Worm (Caenorhabditis elegans) whole organism, young adult: ENCODE measurements around the gene Y57A10A.31.

ENCODE experiments used
- D2030.7 ChIP-seq: fragments of 200-800 bp; sonication (Bioruptor generic); IDR thresholded peaks from 2 replicates; pipeline ENCODE4 v1.3.6; 2022; ENCODE audit warnings: missing genetic modification reagents, missing genetic modification characterization, missing compliant biosample characterization
- F10E7.11 ChIP-seq: sonication (generic microtip); optimal IDR thresholded peaks from 2 replicates; lab custom pipeline; 2017; ENCODE audit warnings: mild to moderate bottlenecking, missing genetic modification characterization, moderate library complexity, missing compliant biosample characterization
- F22D6.2 ChIP-seq: sonication (generic microtip); optimal IDR thresholded peaks from 2 replicates; lab custom pipeline; 2016; ENCODE audit warnings: mild to moderate bottlenecking, missing genetic modification characterization, missing compliant biosample characterization
- F33H1.4 ChIP-seq: fragments of 200-800 bp; sonication (Bioruptor generic); IDR thresholded peaks from 2 replicates; pipeline ENCODE4 v1.3.6; 2022; ENCODE audit warnings: missing genetic modification reagents, missing genetic modification characterization, missing compliant biosample characterization
- F39B2.1 ChIP-seq: fragments of 200-800 bp; sonication (Bioruptor generic); IDR thresholded peaks from 2 replicates; pipeline ENCODE4 v1.3.6; 2022; ENCODE audit warnings: missing genetic modification reagents, missing genetic modification characterization, missing compliant biosample characterization
- T26A5.8 ChIP-seq: sonication (generic microtip); optimal IDR thresholded peaks from 2 replicates; lab custom pipeline; 2016; ENCODE audit warnings: missing genetic modification characterization, missing compliant biosample characterization
- Y53G8AR.9 ChIP-seq: fragments of 200-800 bp; sonication (Bioruptor generic); conservative IDR thresholded peaks from 2 replicates; pipeline ENCODE4 v1.3.6; 2022; ENCODE audit warnings: missing genetic modification reagents, missing genetic modification characterization, missing compliant biosample characterization
- Y79H2A.3 ChIP-seq: fragments of 200-800 bp; sonication (Bioruptor generic); conservative IDR thresholded peaks from 2 replicates; pipeline ENCODE4 v1.3.6; 2022; ENCODE audit warnings: missing genetic modification reagents, missing genetic modification characterization, missing compliant biosample characterization
- Y95B8A.8 ChIP-seq: fragments of 200-800 bp; sonication (Bioruptor generic); IDR thresholded peaks from 2 replicates; pipeline ENCODE4 v1.3.6; 2022; ENCODE audit warnings: missing genetic modification reagents, missing genetic modification characterization, missing compliant biosample characterization
- ZK185.1 ChIP-seq: sonication (generic microtip); optimal IDR thresholded peaks from 2 replicates; lab custom pipeline; 2016; ENCODE audit warnings: mild to moderate bottlenecking, missing genetic modification characterization, missing compliant biosample characterization; ENCODE audit not compliant: poor library complexity, severe bottlenecking
- aptf-3 ChIP-seq: fragments of 200-800 bp; sonication (Bioruptor generic); IDR thresholded peaks from 2 replicates; pipeline ENCODE4 v1.3.6; 2022; ENCODE audit warnings: missing genetic modification characterization, missing compliant biosample characterization
- atf-7 ChIP-seq: sonication (generic microtip); optimal IDR thresholded peaks from 2 replicates; lab custom pipeline; 2017; ENCODE audit warnings: mild to moderate bottlenecking, missing genetic modification characterization, missing compliant biosample characterization
- attf-5 ChIP-seq: fragments of 200-800 bp; sonication (Bioruptor generic); optimal IDR thresholded peaks from 2 replicates; lab custom pipeline; 2018; ENCODE audit warnings: mild to moderate bottlenecking, missing genetic modification characterization, missing compliant biosample characterization
- ccch-3 ChIP-seq: fragments of 200-800 bp; sonication (Bioruptor generic); optimal IDR thresholded peaks from 2 replicates; lab custom pipeline; 2018; ENCODE audit warnings: mild to moderate bottlenecking, missing genetic modification characterization, missing compliant biosample characterization
- ceh-100 ChIP-seq: fragments of 200-800 bp; sonication (Bioruptor generic); IDR thresholded peaks from 2 replicates; pipeline ENCODE4 v1.3.6; 2022; ENCODE audit warnings: missing genetic modification reagents, missing genetic modification characterization, missing compliant biosample characterization
- chd-7 ChIP-seq: sonication (generic microtip); optimal IDR thresholded peaks from 2 replicates; lab custom pipeline; 2016; ENCODE audit warnings: mild to moderate bottlenecking, missing genetic modification characterization, moderate library complexity, missing compliant biosample characterization
- die-1 ChIP-seq: sonication (generic microtip); optimal IDR thresholded peaks from 2 replicates; lab custom pipeline; 2016; ENCODE audit warnings: missing genotype, mild to moderate bottlenecking, missing genetic modification characterization, missing compliant biosample characterization
- dox-1 ChIP-seq: fragments of 200-800 bp; sonication (Bioruptor generic); IDR thresholded peaks from 2 replicates; pipeline ENCODE4 v1.3.6; 2022; ENCODE audit warnings: missing genetic modification reagents, missing genetic modification characterization, missing compliant biosample characterization
- fkh-3 ChIP-seq: sonication (generic microtip); optimal IDR thresholded peaks from 2 replicates; lab custom pipeline; 2016; ENCODE audit warnings: mild to moderate bottlenecking, missing genetic modification characterization, missing compliant biosample characterization
- hmg-1.2 ChIP-seq: fragments of 200-800 bp; sonication (Bioruptor generic); IDR thresholded peaks from 2 replicates; pipeline ENCODE4 v1.3.6; 2022; ENCODE audit warnings: missing genetic modification reagents, missing genetic modification characterization, missing compliant biosample characterization
- hmg-20 ChIP-seq: fragments of 200-800 bp; sonication (Bioruptor generic); IDR thresholded peaks from 2 replicates; pipeline ENCODE4 v1.3.6; 2022; ENCODE audit warnings: missing genetic modification reagents, missing genetic modification characterization, missing compliant biosample characterization
- lag-1 ChIP-seq: fragments of 200-800 bp; sonication (Bioruptor generic); IDR thresholded peaks from 2 replicates; pipeline ENCODE4 v1.3.6; 2022; ENCODE audit warnings: missing genetic modification reagents, missing genetic modification characterization, missing compliant biosample characterization
- let-526 ChIP-seq: fragments of 200-800 bp; sonication (Bioruptor generic); IDR thresholded peaks from 2 replicates; pipeline ENCODE4 v1.3.6; 2022; ENCODE audit warnings: missing genetic modification reagents, missing genetic modification characterization, missing compliant biosample characterization
- lin-26 ChIP-seq: fragments of 200-800 bp; sonication (Bioruptor generic); IDR thresholded peaks from 2 replicates; pipeline ENCODE4 v1.3.6; 2022; ENCODE audit warnings: missing genetic modification reagents, missing genetic modification characterization, missing compliant biosample characterization
- lin-54 ChIP-seq: fragments of 200-800 bp; sonication (Bioruptor generic); optimal IDR thresholded peaks from 2 replicates; lab custom pipeline; 2018; ENCODE audit warnings: mild to moderate bottlenecking, missing genetic modification characterization, missing compliant biosample characterization
- lir-1 ChIP-seq: fragments of 200-800 bp; sonication (Bioruptor generic); conservative IDR thresholded peaks from 2 replicates; pipeline ENCODE4 v1.3.6; 2022; ENCODE audit warnings: missing genetic modification reagents, missing genetic modification characterization, missing compliant biosample characterization
- madf-3 ChIP-seq: fragments of 200-800 bp; sonication (Bioruptor generic); IDR thresholded peaks from 2 replicates; pipeline ENCODE4 v1.3.6; 2022; ENCODE audit warnings: missing genetic modification reagents, missing genetic modification characterization, missing compliant biosample characterization
- mel-28 ChIP-seq: sonication (generic microtip); optimal IDR thresholded peaks from 2 replicates; lab custom pipeline; 2016; ENCODE audit warnings: borderline replicate concordance, mild to moderate bottlenecking, missing genetic modification characterization, missing compliant biosample characterization
- mxl-1 ChIP-seq: sonication (generic microtip); optimal IDR thresholded peaks from 2 replicates; lab custom pipeline; 2016; ENCODE audit warnings: missing genetic modification characterization, missing compliant biosample characterization
- nhr-179 ChIP-seq: sonication (generic microtip); optimal IDR thresholded peaks from 2 replicates; lab custom pipeline; 2016; ENCODE audit warnings: mild to moderate bottlenecking, missing genetic modification characterization, missing compliant biosample characterization
- nhr-80 ChIP-seq: sonication (generic microtip); optimal IDR thresholded peaks from 2 replicates; lab custom pipeline; 2016; ENCODE audit warnings: missing genetic modification characterization, missing compliant biosample characterization
- nhr-90 ChIP-seq: sonication (generic microtip); optimal IDR thresholded peaks from 2 replicates; lab custom pipeline; 2016; ENCODE audit warnings: missing genotype, mild to moderate bottlenecking, missing genetic modification characterization, missing compliant biosample characterization
- pbrm-1 ChIP-seq: fragments of 200-800 bp; sonication (Bioruptor generic); IDR thresholded peaks from 2 replicates; pipeline ENCODE4 v1.3.6; 2022; ENCODE audit warnings: missing genetic modification reagents, missing genetic modification characterization, missing compliant biosample characterization
- pha-4 ChIP-seq: fragments of 150-350 bp; sonication (generic microtip); optimal IDR thresholded peaks from 2 replicates; lab custom pipeline; 2014; ENCODE audit warnings: missing biosample characterization, missing genetic modification reagents, missing genetic modification characterization
- rcor-1 ChIP-seq: fragments of 200-800 bp; sonication (Bioruptor generic); IDR thresholded peaks from 2 replicates; pipeline ENCODE4 v1.3.6; 2022; ENCODE audit warnings: missing genetic modification reagents, missing genetic modification characterization, missing compliant biosample characterization
- rpc-1 ChIP-seq, 2 experiments: fragments of 150-350 bp in 1 of 2; sonication (generic microtip) in 1 of 2; optimal IDR thresholded peaks; 2 replicates each; lab custom pipeline; 2014 to 2018; ENCODE audit warnings: missing biosample characterization in 1 of 2, missing genetic modification characterization in 1 of 2, missing genetic modification reagents in 1 of 2, missing genotype in 1 of 2
- sea-2 ChIP-seq: fragments of 200-800 bp; sonication (Bioruptor generic); IDR thresholded peaks from 2 replicates; pipeline ENCODE4 v1.3.6; 2022; ENCODE audit warnings: missing genetic modification characterization, missing compliant biosample characterization
- tlf-1 ChIP-seq: fragments of 200-800 bp; sonication (Bioruptor generic); optimal IDR thresholded peaks from 2 replicates; lab custom pipeline; 2018; ENCODE audit warnings: mild to moderate bottlenecking, missing genetic modification characterization, missing compliant biosample characterization
- unc-130 ChIP-seq: sonication (generic microtip); optimal IDR thresholded peaks from 2 replicates; lab custom pipeline; 2016; ENCODE audit warnings: missing genetic modification reagents, missing genetic modification characterization, missing compliant biosample characterization
- unc-62 ChIP-seq: fragments of 150-350 bp; optimal IDR thresholded peaks from 2 replicates; lab custom pipeline; 2014; ENCODE audit warnings: missing biosample characterization, missing genetic modification reagents, missing genetic modification characterization
- xnd-1 ChIP-seq: sonication (generic microtip); optimal IDR thresholded peaks from 2 replicates; lab custom pipeline; 2016; ENCODE audit warnings: missing genotype, missing genetic modification reagents, missing genetic modification characterization, missing compliant biosample characterization

Gene Y57A10A.31

DNA sequence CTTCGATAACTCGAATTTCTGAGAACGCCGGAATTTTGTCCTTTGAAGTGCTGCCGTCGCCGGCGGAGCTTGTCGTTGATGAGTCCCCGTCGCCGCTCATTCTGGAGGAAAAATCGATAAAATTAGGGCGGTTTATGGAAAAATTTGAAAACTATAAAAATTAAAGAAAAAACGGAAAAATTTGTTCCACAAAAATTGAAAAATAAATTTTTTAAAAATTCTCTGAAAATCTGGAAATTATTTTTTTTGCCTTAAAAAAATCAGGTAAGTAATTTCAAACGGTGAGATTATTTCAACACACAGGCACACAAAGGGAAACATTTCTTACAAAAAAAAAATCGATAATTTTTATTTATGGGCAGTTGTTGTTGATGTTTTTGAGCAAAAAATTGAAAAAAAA lies 32.7 kb upstream of the Y57A10A.31 start, which contains the start of gene parn-2:
Gene parn-2 (minus strand): TSS at position 101 of the 400 bp plus-strand sequence.
- no peak for TF ChIP-seq atf-7 (tag; lab: Kevin White, UChicago)
- no peak for TF ChIP-seq fkh-3 (tag; lab: Kevin White, UChicago)
- TF ChIP-seq T26A5.8 (tag; lab: Kevin White, UChicago) = no peak
- no peak for TF ChIP-seq pbrm-1 (GFP tag; lab: Robert Waterston, UW)
- TF ChIP-seq nhr-80 (tag; lab: Kevin White, UChicago) = no peak
- TF ChIP-seq F33H1.4 (GFP tag; lab: Robert Waterston, UW) = no peak
- no peak for TF ChIP-seq lin-54 (GFP tag; lab: Kevin White, UChicago)
- no peak for TF ChIP-seq F39B2.1 (GFP tag; lab: Robert Waterston, UW)
- no peak for TF ChIP-seq Y95B8A.8 (GFP tag; lab: Robert Waterston, UW)
- TF ChIP-seq tlf-1 = no peak
- no peak for TF ChIP-seq lir-1 (GFP tag; lab: Robert Waterston, UW)
- TF ChIP-seq lag-1 (GFP tag; lab: Robert Waterston, UW) = no peak
- TF ChIP-seq mxl-1 (tag; lab: Kevin White, UChicago) = no peak
- TF ChIP-seq rcor-1 (GFP tag; lab: Robert Waterston, UW) = no peak
- TF ChIP-seq xnd-1 (tag; lab: Kevin White, UChicago) = no peak
- TF ChIP-seq ccch-3 = no peak
- TF ChIP-seq pha-4 (tag; lab: Kevin White, UChicago) = no peak
- TF ChIP-seq dox-1 = no peak
- TF ChIP-seq hmg-20 = no peak

ce11 chrII:12257095-12257494 lies 32.1 kb upstream of the Y57A10A.31 start:
- TF ChIP-seq F33H1.4 (GFP tag; lab: Robert Waterston, UW) (no peak), T26A5.8 (tag; lab: Kevin White, UChicago) (no peak), ceh-100 (GFP tag; lab: Robert Waterston, UW) (no peak), mxl-1 (tag; lab: Kevin White, UChicago) (no peak), nhr-90 (tag; lab: Kevin White, UChicago) (no peak), F39B2.1 (GFP tag; lab: Robert Waterston, UW) (no peak), pbrm-1 (GFP tag; lab: Robert Waterston, UW) (no peak), Y79H2A.3 (GFP tag; lab: Robert Waterston, UW) (no peak), let-526 (GFP tag; lab: Robert Waterston, UW) (no peak), attf-5 (no peak), F22D6.2 (tag; lab: Kevin White, UChicago) (no peak), hmg-1.2 (GFP tag; lab: Robert Waterston, UW) (no peak), lin-26 (GFP tag; lab: Robert Waterston, UW) (no peak), sea-2 (GFP tag; lab: Robert Waterston, UW) (no peak), unc-130 (GFP tag; lab: Kevin White, UChicago) (no peak), F10E7.11 (no peak), ccch-3 (no peak)
- TF ChIP-seq, all 124 proteins: peak for 0

- no peak for TF ChIP-seq unc-62 (GFP tag; lab: Kevin White, UChicago)
- no peak for TF ChIP-seq Y79H2A.3 (GFP tag; lab: Robert Waterston, UW)
- no peak for TF ChIP-seq chd-7 (tag; lab: Kevin White, UChicago)
- TF ChIP-seq ZK185.1 (tag; lab: Kevin White, UChicago) = no peak
- TF ChIP-seq madf-3 = no peak
- TF ChIP-seq nhr-179 (tag; lab: Kevin White, UChicago) = no peak
- TF ChIP-seq D2030.7 (GFP tag; lab: Robert Waterston, UW) = no peak
- TF ChIP-seq mel-28 (tag; lab: Kevin White, UChicago) = no peak
- TF ChIP-seq die-1 (tag; lab: Kevin White, UChicago) = no peak
- TF ChIP-seq aptf-3 = no peak
- no peak for TF ChIP-seq rpc-1 (optimal IDR thresholded peaks at IDR 0.05; lab: Kevin White, UChicago)
- no peak for TF ChIP-seq rpc-1 (tag; optimal IDR thresholded peaks at IDR 0.05; lab: Kevin White, UChicago)
- TF ChIP-seq Y53G8AR.9 (GFP tag; lab: Robert Waterston, UW) = no peak
- no peak for TF ChIP-seq attf-5
- TF ChIP-seq, all 124 proteins: peak for 0
Observed at ce11 chrII:12260538-12260937, 28.6 kb upstream of the Y57A10A.31 start.
